Worm (Caenorhabditis elegans) whole organism, L1 larva: Measurements from ENCODE around the gene C31H2.4.

Source experiments
- aly-2 ChIP-seq: fragments of 150-350 bp; optimal IDR thresholded peaks from 2 replicates; lab custom pipeline; 2014; ENCODE audit warnings: missing biosample characterization, missing genetic modification characterization
- blmp-1 ChIP-seq: fragments of 150-350 bp; optimal IDR thresholded peaks from 2 replicates; lab custom pipeline; 2014; ENCODE audit warnings: missing biosample characterization, missing genetic modification characterization
- elt-2 ChIP-seq: sonication (generic microtip); optimal IDR thresholded peaks from 2 replicates; lab custom pipeline; 2016; ENCODE audit warnings: missing genetic modification characterization, mild to moderate bottlenecking, inconsistent platforms, missing compliant biosample characterization, missing genetic modification reagents
- nhr-11 ChIP-seq: fragments of 150-350 bp; optimal IDR thresholded peaks from 2 replicates; lab custom pipeline; 2014; ENCODE audit warnings: missing biosample characterization, missing genetic modification characterization
- nhr-237 ChIP-seq: fragments of 150-350 bp; optimal IDR thresholded peaks from 2 replicates; lab custom pipeline; 2014; ENCODE audit warnings: missing biosample characterization, missing genetic modification characterization
- skn-1 ChIP-seq: fragments of 150-350 bp; optimal IDR thresholded peaks from 2 replicates; lab custom pipeline; 2014; ENCODE audit warnings: missing biosample characterization, missing genetic modification characterization
- snpc-4 ChIP-seq: fragments of 150-350 bp; optimal IDR thresholded peaks from 2 replicates; lab custom pipeline; 2014; ENCODE audit warnings: missing biosample characterization, missing genetic modification characterization
- vab-15 ChIP-seq: sonication (generic microtip); optimal IDR thresholded peaks from 2 replicates; lab custom pipeline; 2017; ENCODE audit warnings: missing genotype, mild to moderate bottlenecking, missing genetic modification characterization, missing compliant biosample characterization

DNA sequence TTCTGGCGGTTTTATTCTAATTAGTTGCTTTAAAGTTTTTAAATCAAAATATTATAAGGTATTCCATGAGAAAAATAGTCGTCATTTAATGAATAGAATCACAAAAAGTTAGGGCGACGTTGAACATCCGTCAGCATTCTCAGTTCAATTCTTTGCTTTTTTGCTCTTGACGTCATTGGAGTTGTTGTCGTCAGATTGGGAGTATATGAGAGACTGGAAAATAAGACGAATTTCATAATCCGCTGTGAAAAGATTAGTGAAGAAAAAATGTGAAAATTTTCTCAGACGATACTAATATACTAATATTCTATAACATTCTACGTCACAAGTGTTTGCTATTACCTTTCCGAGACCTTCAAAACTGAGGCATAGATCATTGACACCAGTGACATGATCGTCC is 8.1 kb downstream of the C31H2.4 start:
- TF ChIP-seq aly-2 (tag; lab: Kevin White, UChicago) (no peak), snpc-4 (tag; lab: Kevin White, UChicago) (no peak), skn-1 (tag; lab: Kevin White, UChicago) (no peak), nhr-237 (no peak), vab-15 (no peak), blmp-1 (tag; lab: Kevin White, UChicago) (no peak), elt-2 (tag; lab: Kevin White, UChicago) (no peak), nhr-11 (tag; lab: Kevin White, UChicago) (no peak)
